Worm (Caenorhabditis elegans) whole organism, L2 larva: ENCODE data around the gene srh-68.

Experiments used
- R02D3.7 ChIP-seq: fragments of 150-350 bp; optimal IDR thresholded peaks from 2 replicates; lab custom pipeline; 2014; ENCODE audit warnings: missing biosample characterization, missing genetic modification characterization
- Y55F3AM.14 ChIP-seq: fragments of 200-800 bp; sonication (Bioruptor generic); optimal IDR thresholded peaks from 2 replicates; lab custom pipeline; 2018; ENCODE audit warnings: mild to moderate bottlenecking, missing genetic modification characterization, missing compliant biosample characterization
- ZK546.5 ChIP-seq: sonication (generic microtip); optimal IDR thresholded peaks from 2 replicates; lab custom pipeline; 2017; ENCODE audit warnings: missing biosample characterization, missing genetic modification characterization
- ama-1 ChIP-seq: fragments of 150-350 bp; optimal IDR thresholded peaks from 2 replicates; lab custom pipeline; 2018; ENCODE audit warnings: inconsistent platforms
- blmp-1 ChIP-seq: sonication (generic microtip); optimal IDR thresholded peaks from 2 replicates; lab custom pipeline; 2017; ENCODE audit warnings: missing genetic modification characterization, mild to moderate bottlenecking, missing compliant biosample characterization, antibody characterized with exemption, moderate library complexity; ENCODE audit not compliant: insufficient read depth
- ceh-16 ChIP-seq: fragments of 150-350 bp; optimal IDR thresholded peaks from 2 replicates; lab custom pipeline; 2014; ENCODE audit warnings: missing biosample characterization, missing genetic modification characterization
- ceh-82 ChIP-seq: fragments of 150-350 bp; optimal IDR thresholded peaks from 2 replicates; lab custom pipeline; 2014; ENCODE audit warnings: missing biosample characterization, missing genetic modification characterization
- crh-2 ChIP-seq: sonication (generic microtip); optimal IDR thresholded peaks from 2 replicates; lab custom pipeline; 2017; ENCODE audit warnings: missing biosample characterization, missing genetic modification characterization
- egl-27 ChIP-seq: sonication (generic microtip); optimal IDR thresholded peaks from 3 replicates; lab custom pipeline; 2017; ENCODE audit warnings: missing biosample characterization, missing genetic modification reagents, missing genetic modification characterization
- elt-1 ChIP-seq: fragments of 150-350 bp; optimal IDR thresholded peaks from 2 replicates; lab custom pipeline; 2014; ENCODE audit warnings: missing biosample characterization, missing genetic modification characterization
- elt-3 ChIP-seq: sonication (generic microtip); optimal IDR thresholded peaks from 2 replicates; lab custom pipeline; 2017; ENCODE audit warnings: missing biosample characterization, missing genetic modification characterization
- gmeb-1 ChIP-seq: fragments of 150-350 bp; optimal IDR thresholded peaks from 2 replicates; lab custom pipeline; 2014; ENCODE audit warnings: missing biosample characterization, missing genetic modification characterization
- lin-39 ChIP-seq: fragments of 150-350 bp; optimal IDR thresholded peaks from 2 replicates; lab custom pipeline; 2014; ENCODE audit warnings: missing biosample characterization, missing genetic modification reagents, missing genetic modification characterization
- lsy-2 ChIP-seq, 2 experiments: fragments of 150-350 bp in 1 of 2; sonication (generic microtip) in 1 of 2; optimal IDR thresholded peaks; 2 replicates each; lab custom pipeline; 2014 to 2017; ENCODE audit warnings: missing biosample characterization in 2 of 2, missing genetic modification characterization in 2 of 2
- mdl-1 ChIP-seq, 2 experiments: fragments of 150-350 bp in 1 of 2; sonication (generic microtip) in 1 of 2; optimal IDR thresholded peaks; 2 replicates each; lab custom pipeline; 2017; ENCODE audit warnings: missing biosample characterization in 2 of 2, missing genetic modification characterization in 2 of 2
- nhr-10 ChIP-seq: sonication (generic microtip); optimal IDR thresholded peaks from 2 replicates; lab custom pipeline; 2017; ENCODE audit warnings: missing biosample characterization, missing genetic modification characterization
- nhr-11 ChIP-seq: fragments of 150-350 bp; optimal IDR thresholded peaks from 2 replicates; lab custom pipeline; 2014; ENCODE audit warnings: missing biosample characterization, missing genetic modification characterization
- nhr-129 ChIP-seq: fragments of 150-350 bp; optimal IDR thresholded peaks from 2 replicates; lab custom pipeline; 2014; ENCODE audit warnings: missing biosample characterization, missing genetic modification characterization
- nhr-21 ChIP-seq: fragments of 150-350 bp; optimal IDR thresholded peaks from 2 replicates; lab custom pipeline; 2014; ENCODE audit warnings: missing biosample characterization, missing genetic modification characterization
- nhr-23 ChIP-seq: fragments of 150-350 bp; optimal IDR thresholded peaks from 2 replicates; lab custom pipeline; 2014; ENCODE audit warnings: missing biosample characterization, missing genetic modification reagents, missing genetic modification characterization
- nhr-237 ChIP-seq: fragments of 150-350 bp; optimal IDR thresholded peaks from 2 replicates; lab custom pipeline; 2014; ENCODE audit warnings: missing biosample characterization, missing genetic modification characterization
- nhr-25 ChIP-seq: fragments of 150-350 bp; sonication (generic microtip); optimal IDR thresholded peaks from 3 replicates; lab custom pipeline; 2014; ENCODE audit warnings: missing biosample characterization, missing genetic modification characterization
- nhr-6 ChIP-seq: fragments of 150-350 bp; optimal IDR thresholded peaks from 2 replicates; lab custom pipeline; 2014; ENCODE audit warnings: missing biosample characterization, missing genetic modification characterization
- nhr-77 ChIP-seq: fragments of 150-350 bp; optimal IDR thresholded peaks from 2 replicates; lab custom pipeline; 2014; ENCODE audit warnings: missing biosample characterization, missing genetic modification characterization
- skn-1 ChIP-seq: sonication (generic microtip); optimal IDR thresholded peaks from 2 replicates; lab custom pipeline; 2017; ENCODE audit warnings: missing biosample characterization, missing genetic modification characterization
- sma-3 ChIP-seq: sonication (generic microtip); optimal IDR thresholded peaks from 2 replicates; lab custom pipeline; 2016; ENCODE audit warnings: missing genetic modification reagents, missing genetic modification characterization, missing compliant biosample characterization
- snpc-4 ChIP-seq: fragments of 150-350 bp; optimal IDR thresholded peaks from 2 replicates; lab custom pipeline; 2014; ENCODE audit warnings: missing biosample characterization, missing genetic modification characterization
- unc-39 ChIP-seq: fragments of 150-350 bp; optimal IDR thresholded peaks from 2 replicates; lab custom pipeline; 2014; ENCODE audit warnings: missing biosample characterization, missing genetic modification characterization
- unc-55 ChIP-seq: fragments of 150-350 bp; sonication (generic microtip); optimal IDR thresholded peaks from 3 replicates; lab custom pipeline; 2014; ENCODE audit warnings: missing biosample characterization, missing genetic modification reagents, missing genetic modification characterization
- unc-62 ChIP-seq: fragments of 150-350 bp; optimal IDR thresholded peaks from 2 replicates; lab custom pipeline; 2014; ENCODE audit warnings: missing biosample characterization, missing genetic modification reagents, missing genetic modification characterization
- ztf-1 ChIP-seq: fragments of 200-800 bp; sonication (Bioruptor generic); conservative IDR thresholded peaks from 2 replicates; pipeline ENCODE4 v1.3.6; 2022; ENCODE audit warnings: missing genetic modification characterization, missing compliant biosample characterization
- ztf-11 ChIP-seq: sonication (generic microtip); optimal IDR thresholded peaks from 2 replicates; lab custom pipeline; 2017; ENCODE audit warnings: missing biosample characterization, missing genetic modification characterization
- ztf-4 ChIP-seq: fragments of 150-350 bp; optimal IDR thresholded peaks from 2 replicates; lab custom pipeline; 2014; ENCODE audit warnings: missing biosample characterization, missing genetic modification characterization

Gene srh-68

ce11 chrII:12471138-12471855, 35.8 kb upstream of the srh-68 start, which contains the start of the genes F15A4.5 and phat-8:
Gene F15A4.5, minus strand, starts transcription at chrII:12471238.
Gene phat-8, plus strand, starts transcription at chrII:12471805.
- TF ChIP-seq nhr-23 (no peak), nhr-21 (tag; lab: Kevin White, UChicago) (no peak), ztf-11 (no peak), sma-3 (GFP tag; lab: Kevin White, UChicago) (no peak), ZK546.5 (tag; lab: Kevin White, UChicago) (no peak), R02D3.7 (tag; lab: Kevin White, UChicago) (no peak), skn-1 (tag; lab: Kevin White, UChicago) (no peak), blmp-1 (no peak), unc-62 (GFP tag; lab: Kevin White, UChicago) (no peak), ztf-4 (tag; lab: Kevin White, UChicago) (no peak), gmeb-1 (tag; lab: Kevin White, UChicago) (no peak)
- TF ChIP-seq, all 48 proteins: peak for 0

- no peak for TF ChIP-seq nhr-237 (tag; lab: Kevin White, UChicago)
- no peak for TF ChIP-seq nhr-77 (tag; lab: Kevin White, UChicago)
- TF ChIP-seq Y55F3AM.14 (GFP tag; lab: Kevin White, UChicago), result no peak
- no peak for TF ChIP-seq nhr-6 (tag; lab: Kevin White, UChicago)
- TF ChIP-seq ztf-1 (GFP tag; lab: Robert Waterston, UW), result no peak
- no peak for TF ChIP-seq ZK546.5 (tag; lab: Kevin White, UChicago)
- no peak for TF ChIP-seq nhr-10 (tag; lab: Kevin White, UChicago)
- TF ChIP-seq ztf-11, result no peak
- TF ChIP-seq ceh-16 (tag; lab: Kevin White, UChicago), result no peak
- no peak for TF ChIP-seq nhr-11 (tag; lab: Kevin White, UChicago)
- TF ChIP-seq nhr-25 (tag; lab: Kevin White, UChicago), result no peak
- no peak for TF ChIP-seq egl-27 (tag; lab: Kevin White, UChicago)
- TF ChIP-seq mdl-1 (tag; optimal IDR thresholded peaks at IDR 0.05; lab: Kevin White, UChicago), result no peak
- TF ChIP-seq blmp-1, result no peak
These were observed 33.7 kb upstream of the srh-68 start, which contains the start of gene srg-17 for ce11 chrII:12473406-12473805. Gene srg-17, plus strand, starts transcription at chrII:12473706.

ce11 chrII:12480811-12481210, 26.3 kb upstream of the srh-68 start, which contains the start of gene arrd-9:
Gene arrd-9, minus strand, starts transcription at chrII:12480911.
- no peak for TF ChIP-seq R02D3.7 (tag; lab: Kevin White, UChicago)
- TF ChIP-seq elt-3 (tag; lab: Kevin White, UChicago), result no peak

- TF ChIP-seq lsy-2 (tag; optimal IDR thresholded peaks at IDR 0.05; lab: Kevin White, UChicago), result no peak
- no peak for TF ChIP-seq gmeb-1 (tag; lab: Kevin White, UChicago)
- TF ChIP-seq ceh-82 (tag; lab: Kevin White, UChicago), result no peak
- no peak for TF ChIP-seq nhr-6 (tag; lab: Kevin White, UChicago)
- TF ChIP-seq nhr-25 (tag; lab: Kevin White, UChicago), result no peak
- TF ChIP-seq nhr-129 (tag; lab: Kevin White, UChicago), result no peak
- TF ChIP-seq, all 48 proteins: peak for 0
These were observed 25.5 kb upstream of the srh-68 start for ce11 chrII:12481645-12482044.

ce11 chrII:12482622-12483021, 24.5 kb upstream of the srh-68 start, which contains the start of gene fbxb-102:
Gene fbxb-102, plus strand, starts transcription at chrII:12482922.
- no peak for TF ChIP-seq snpc-4 (tag; lab: Kevin White, UChicago)
- no peak for TF ChIP-seq unc-39 (tag; lab: Kevin White, UChicago)
- TF ChIP-seq ama-1 (lab: Kevin White, UChicago), result no peak
- TF ChIP-seq elt-1 (tag; lab: Kevin White, UChicago), result no peak
- TF ChIP-seq nhr-23, result no peak
- TF ChIP-seq ztf-11, result no peak
- TF ChIP-seq unc-62 (GFP tag; lab: Kevin White, UChicago), result no peak
- TF ChIP-seq skn-1 (tag; lab: Kevin White, UChicago), result no peak
- TF ChIP-seq nhr-25 (tag; lab: Kevin White, UChicago), result no peak
- TF ChIP-seq crh-2 (tag; lab: Kevin White, UChicago), result no peak
- TF ChIP-seq lin-39 (tag; lab: Kevin White, UChicago), result no peak
- TF ChIP-seq lsy-2 (tag; optimal IDR thresholded peaks at IDR 0.05; lab: Kevin White, UChicago), result no peak
- TF ChIP-seq ztf-1 (GFP tag; lab: Robert Waterston, UW), result no peak
- TF ChIP-seq unc-55, result no peak
- TF ChIP-seq R02D3.7 (tag; lab: Kevin White, UChicago), result no peak
